Fruit fly (Drosophila melanogaster): ENCODE results near the gene Cse1.

Cse1 gene

dm6 chr2L:16857665-16858064 is 32.7 kb upstream of the Cse1 start (continued):
- TF ChIP-seq CG13123 (GFP tag; optimal IDR thresholded peaks at IDR 0.05) (no peak), mam (GFP tag; optimal IDR thresholded peaks at IDR 0.05) (no peak), ftz-f1 (GFP tag; optimal IDR thresholded peaks at IDR 0.05) (no peak), slou (GFP tag; optimal IDR thresholded peaks at IDR 0.05) (no peak), Drgx (GFP tag; IDR thresholded peaks at IDR 0.05) (no peak), CG17568 (GFP tag; optimal IDR thresholded peaks at IDR 0.05) (no peak), Chrac-16 (GFP tag; optimal IDR thresholded peaks at IDR 0.05) (no peak), Rfx (GFP tag; IDR thresholded peaks at IDR 0.05) (no peak), scrt (GFP tag; optimal IDR thresholded peaks at IDR 0.05) (no peak), CG15601 (tag; optimal IDR thresholded peaks at IDR 0.05) (peak; percentile 37), shn (GFP tag; optimal IDR thresholded peaks at IDR 0.05) (no peak), CG17385 (GFP tag; optimal IDR thresholded peaks at IDR 0.05) (no peak), grn (GFP tag; optimal IDR thresholded peaks at IDR 0.05) (peak; percentile 85), HmgZ (tag; optimal IDR thresholded peaks at IDR 0.05) (no peak), Sox102F (GFP tag; optimal IDR thresholded peaks at IDR 0.05) (no peak), CG6254 (GFP tag; optimal IDR thresholded peaks at IDR 0.05) (peak; percentile 6), luna (GFP tag; optimal IDR thresholded peaks at IDR 0.05) (no peak), CG5180 (GFP tag; optimal IDR thresholded peaks at IDR 0.05) (no peak), sens (GFP tag) (no peak), D19B (GFP tag; optimal IDR thresholded peaks at IDR 0.05) (no peak), lola (GFP tag; optimal IDR thresholded peaks at IDR 0.05) (no peak), nom (GFP tag; optimal IDR thresholded peaks at IDR 0.05) (no peak), mirr (GFP tag; optimal IDR thresholded peaks at IDR 0.05) (peak; percentile 56), CG3847 (GFP tag; IDR thresholded peaks at IDR 0.05) (no peak)

dm6 chr2L:16857131-16857530 is 32.1 kb upstream of the Cse1 start:
- TF ChIP-seq Max (GFP tag; optimal IDR thresholded peaks at IDR 0.05) (no peak), Sry-β (GFP tag; optimal IDR thresholded peaks at IDR 0.05) (no peak), CG8089 (GFP tag; optimal IDR thresholded peaks at IDR 0.05) (no peak), ranshi (GFP tag; IDR thresholded peaks at IDR 0.05) (no peak), D19A (tag; optimal IDR thresholded peaks at IDR 0.05) (no peak)

- TF ChIP-seq CG12071 (GFP tag; optimal IDR thresholded peaks at IDR 0.05) = no peak
- no peak for TF ChIP-seq Rfx (GFP tag; IDR thresholded peaks at IDR 0.05)
- no peak for TF ChIP-seq Doc3 (GFP tag; IDR thresholded peaks at IDR 0.05; ENCODE audit: partially characterized antibody)
- TF ChIP-seq Hr51 (GFP tag; optimal IDR thresholded peaks at IDR 0.05) = peak in 1 of 2 experiments; percentile 21
- peak; percentile 17 for TF ChIP-seq grau (tag; optimal IDR thresholded peaks at IDR 0.05)
- TF ChIP-seq CG2199 (GFP tag; IDR thresholded peaks at IDR 0.05) = peak; percentile 7; the same call in 1 of the 3 replicates
- no peak for TF ChIP-seq Aef1 (GFP tag; IDR thresholded peaks at IDR 0.05)
- peak; percentile 23 for TF ChIP-seq CG15269 (tag; optimal IDR thresholded peaks at IDR 0.05)
- no peak for TF ChIP-seq pfk (GFP tag; optimal IDR thresholded peaks at IDR 0.05)
- TF ChIP-seq gcm (GFP tag; optimal IDR thresholded peaks at IDR 0.05) = peak; percentile 12
- TF ChIP-seq cad (GFP tag; optimal IDR thresholded peaks at IDR 0.05) = no peak
- TF ChIP-seq CG9215 (GFP tag; IDR thresholded peaks at IDR 0.05) = no peak
- TF ChIP-seq CG7839 (tag; optimal IDR thresholded peaks at IDR 0.05) = peak; percentile 15
- TF ChIP-seq CG12391 (tag; optimal IDR thresholded peaks at IDR 0.05) = peak; percentile 17
- TF ChIP-seq CG2678 (tag; optimal IDR thresholded peaks at IDR 0.05) = peak; percentile 30
- no peak for TF ChIP-seq CG7928 (GFP tag; optimal IDR thresholded peaks at IDR 0.05)
- TF ChIP-seq tx (GFP tag; optimal IDR thresholded peaks at IDR 0.05) = no peak
- no peak for TF ChIP-seq CG34224 (GFP tag; IDR thresholded peaks at IDR 0.05; ENCODE audit: partially characterized antibody)
- TF ChIP-seq Hmr (GFP tag; optimal IDR thresholded peaks at IDR 0.05) = peak; percentile 19
- TF ChIP-seq CG31365 (tag; optimal IDR thresholded peaks at IDR 0.05) = no peak
- TF ChIP-seq zf30C (GFP tag; optimal IDR thresholded peaks at IDR 0.05) = no peak
These were observed 27.4 kb upstream of the Cse1 start, which contains the start of gene CG31810 for dm6 chr2L:16852318-16852932. CG31810 (minus strand) TSS chr2L:16852368.
